Worm (Caenorhabditis elegans) whole organism, L4 larva: ENCODE data around the gene pch-2.
A peak's percentile ranks its signal among the peaks of the same experiment; 100 is the strongest.

ENCODE experiments used
- Y105C5A.15 ChIP-seq: fragments of 200-800 bp; sonication (Bioruptor generic); IDR thresholded peaks from 2 replicates; pipeline ENCODE4 v1.3.6; 2022; ENCODE audit warnings: missing genetic modification characterization, missing compliant biosample characterization
- Y75B8A.6 ChIP-seq: fragments of 200-800 bp; sonication (Bioruptor generic); IDR thresholded peaks from 2 replicates; pipeline ENCODE4 v1.3.6; 2022; ENCODE audit warnings: missing genetic modification reagents, missing genetic modification characterization, missing compliant biosample characterization
- ZK546.5 ChIP-seq, 2 experiments: sonication (generic microtip); optimal IDR thresholded peaks; 2 replicates each; lab custom pipeline; 2017; ENCODE audit warnings: missing biosample characterization in 2 of 2, missing genetic modification characterization in 2 of 2
- aha-1 ChIP-seq: fragments of 150-350 bp; peaks from one replicate; lab custom pipeline; 2014; ENCODE audit warnings: missing biosample characterization, missing genetic modification characterization
- ama-1 ChIP-seq: fragments of 150-350 bp; optimal IDR thresholded peaks from 2 replicates; lab custom pipeline; 2014; ENCODE audit warnings: inconsistent platforms, mixed read lengths
- ceh-28 ChIP-seq: fragments of 150-350 bp; optimal IDR thresholded peaks from 2 replicates; lab custom pipeline; 2014; ENCODE audit warnings: missing biosample characterization, missing genetic modification reagents, missing genetic modification characterization
- ctbp-1 ChIP-seq: fragments of 200-800 bp; sonication (Bioruptor generic); IDR thresholded peaks from 2 replicates; pipeline ENCODE4 v1.3.6; 2022; ENCODE audit warnings: missing genetic modification reagents, missing genetic modification characterization, missing compliant biosample characterization
- daf-12 ChIP-seq: fragments of 150-350 bp; optimal IDR thresholded peaks from 2 replicates; lab custom pipeline; 2014; ENCODE audit warnings: missing biosample characterization, missing genetic modification reagents, missing genetic modification characterization
- daf-16 ChIP-seq, 3 experiments: sonication (generic microtip); optimal IDR thresholded peaks; 2 replicates each; lab custom pipeline; 2016 to 2017; ENCODE audit warnings: missing genetic modification characterization in 3 of 3, missing genetic modification reagents in 3 of 3, mild to moderate bottlenecking in 2 of 3, missing compliant biosample characterization in 2 of 3, missing biosample characterization in 1 of 3, moderate library complexity in 1 of 3
- dmd-6 ChIP-seq: fragments of 200-800 bp; sonication (Bioruptor generic); IDR thresholded peaks from 2 replicates; pipeline ENCODE4 v1.3.6; 2022; ENCODE audit warnings: missing genetic modification reagents, missing genetic modification characterization, missing compliant biosample characterization
- dpl-1 ChIP-seq: fragments of 150-350 bp; optimal IDR thresholded peaks from 2 replicates; lab custom pipeline; 2014; ENCODE audit warnings: missing biosample characterization, missing genetic modification reagents, missing genetic modification characterization
- egl-27 ChIP-seq: sonication (generic microtip); optimal IDR thresholded peaks from 3 replicates; lab custom pipeline; 2017; ENCODE audit warnings: missing biosample characterization, missing genetic modification reagents, missing genetic modification characterization
- fos-1 ChIP-seq: fragments of 150-350 bp; optimal IDR thresholded peaks from 2 replicates; lab custom pipeline; 2014; ENCODE audit warnings: missing biosample characterization, missing genetic modification characterization
- hif-1 ChIP-seq, 2 experiments: sonication (generic microtip); optimal IDR thresholded peaks; 2 replicates each; lab custom pipeline; 2016 to 2017; ENCODE audit warnings: missing compliant biosample characterization in 2 of 2, missing genetic modification characterization in 2 of 2, missing genetic modification reagents in 2 of 2, missing genotype in 2 of 2, mild to moderate bottlenecking in 1 of 2
- hlh-11 ChIP-seq: fragments of 200-800 bp; sonication (Bioruptor generic); optimal IDR thresholded peaks from 2 replicates; lab custom pipeline; 2018; ENCODE audit warnings: mild to moderate bottlenecking, missing genetic modification characterization, missing compliant biosample characterization
- hmg-1.1 ChIP-seq: fragments of 200-800 bp; sonication (Bioruptor generic); IDR thresholded peaks from 2 replicates; pipeline ENCODE4 v1.3.6; 2022; ENCODE audit warnings: missing genetic modification reagents, missing genetic modification characterization, missing compliant biosample characterization
- jun-1 ChIP-seq: fragments of 150-350 bp; optimal IDR thresholded peaks from 2 replicates; lab custom pipeline; 2014; ENCODE audit warnings: missing biosample characterization, missing genetic modification reagents, missing genetic modification characterization
- lin-38 ChIP-seq: fragments of 200-800 bp; sonication (Bioruptor generic); IDR thresholded peaks from 2 replicates; pipeline ENCODE4 v1.3.6; 2022; ENCODE audit warnings: missing genetic modification reagents, missing genetic modification characterization, missing compliant biosample characterization
- lir-3 ChIP-seq: sonication (generic microtip); optimal IDR thresholded peaks from 2 replicates; lab custom pipeline; 2016; ENCODE audit warnings: mild to moderate bottlenecking, missing genetic modification characterization, missing compliant biosample characterization
- lsy-2 ChIP-seq, 2 experiments: fragments of 150-350 bp in 1 of 2; sonication (generic microtip) in 1 of 2; optimal IDR thresholded peaks; 2 replicates each; lab custom pipeline; 2014 to 2017; ENCODE audit warnings: missing biosample characterization in 2 of 2, missing genetic modification characterization in 2 of 2
- mdl-1 ChIP-seq, 2 experiments: fragments of 150-350 bp in 1 of 2; sonication (generic microtip) in 1 of 2; optimal IDR thresholded peaks; 2 replicates each; lab custom pipeline; 2014 to 2017; ENCODE audit warnings: missing biosample characterization in 2 of 2, missing genetic modification characterization in 2 of 2
- mep-1 ChIP-seq: fragments of 150-350 bp; sonication (generic microtip); optimal IDR thresholded peaks from 3 replicates; lab custom pipeline; 2014; ENCODE audit warnings: missing biosample characterization, missing genetic modification characterization
- mes-2 ChIP-seq: sonication (generic microtip); optimal IDR thresholded peaks from 2 replicates; lab custom pipeline; 2016; ENCODE audit warnings: missing genotype, mild to moderate bottlenecking, missing genetic modification characterization, missing compliant biosample characterization; ENCODE audit not compliant: poor library complexity, severe bottlenecking
- mxl-2 ChIP-seq: fragments of 200-800 bp; sonication (Bioruptor generic); conservative IDR thresholded peaks from 2 replicates; pipeline ENCODE4 v1.3.6; 2022; ENCODE audit warnings: missing genetic modification reagents, missing genetic modification characterization, missing compliant biosample characterization
- mxl-3 ChIP-seq: fragments of 200-800 bp; sonication (Bioruptor generic); optimal IDR thresholded peaks from 2 replicates; lab custom pipeline; 2018; ENCODE audit warnings: mild to moderate bottlenecking, missing genetic modification characterization, missing compliant biosample characterization
- nhr-10 ChIP-seq: fragments of 150-350 bp; optimal IDR thresholded peaks from 2 replicates; lab custom pipeline; 2014; ENCODE audit warnings: missing biosample characterization, missing genetic modification characterization
- nhr-102 ChIP-seq: sonication (generic microtip); optimal IDR thresholded peaks from 2 replicates; lab custom pipeline; 2016; ENCODE audit warnings: mild to moderate bottlenecking, missing genetic modification characterization, moderate library complexity, missing compliant biosample characterization
- nhr-11 ChIP-seq: fragments of 150-350 bp; optimal IDR thresholded peaks from 2 replicates; lab custom pipeline; 2014; ENCODE audit warnings: missing biosample characterization, missing genetic modification characterization
- nhr-237 ChIP-seq: sonication (generic microtip); optimal IDR thresholded peaks from 2 replicates; lab custom pipeline; 2017; ENCODE audit warnings: missing biosample characterization, missing genetic modification characterization
- nhr-25 ChIP-seq: sonication (generic microtip); optimal IDR thresholded peaks from 2 replicates; lab custom pipeline; 2017; ENCODE audit warnings: missing genetic modification characterization, mild to moderate bottlenecking, missing compliant biosample characterization, antibody characterized with exemption, moderate library complexity, borderline replicate concordance; ENCODE audit not compliant: insufficient read depth
- pqm-1 ChIP-seq: sonication (generic microtip); optimal IDR thresholded peaks from 2 replicates; lab custom pipeline; 2017; ENCODE audit warnings: missing biosample characterization, missing genetic modification characterization
- sdz-12 ChIP-seq: fragments of 200-800 bp; sonication (Bioruptor generic); optimal IDR thresholded peaks from 2 replicates; lab custom pipeline; 2018; ENCODE audit warnings: mild to moderate bottlenecking, missing genetic modification characterization, missing compliant biosample characterization
- spr-1 ChIP-seq: sonication (generic microtip); optimal IDR thresholded peaks from 2 replicates; lab custom pipeline; 2016; ENCODE audit warnings: mild to moderate bottlenecking, missing genetic modification characterization, missing compliant biosample characterization
- tag-97 ChIP-seq: fragments of 200-800 bp; sonication (Bioruptor generic); IDR thresholded peaks from 2 replicates; pipeline ENCODE4 v1.3.6; 2022; ENCODE audit warnings: missing genetic modification characterization, missing compliant biosample characterization
- unc-130 ChIP-seq: sonication (generic microtip); optimal IDR thresholded peaks from 2 replicates; lab custom pipeline; 2016; ENCODE audit warnings: missing genetic modification reagents, missing genetic modification characterization, missing compliant biosample characterization
- unc-39 ChIP-seq: sonication (generic microtip); optimal IDR thresholded peaks from 2 replicates; lab custom pipeline; 2017; ENCODE audit warnings: missing biosample characterization, missing genetic modification characterization
- zip-2 ChIP-seq: fragments of 150-350 bp; optimal IDR thresholded peaks from 2 replicates; lab custom pipeline; 2014; ENCODE audit warnings: missing biosample characterization, missing genetic modification characterization

The pch-2 gene

ce11 chrII:8136818-8137217 lies 21.3 kb upstream of the pch-2 start, which contains the start of gene ctns-1:
Gene ctns-1, minus strand, starts transcription at chrII:8136918.
- no peak for TF ChIP-seq daf-16 (GFP tag; optimal IDR thresholded peaks at IDR 0.05; lab: Kevin White, UChicago)
- TF ChIP-seq daf-16 (tag; optimal IDR thresholded peaks at IDR 0.05; lab: Kevin White, UChicago) = peak; percentile 54
- no peak for TF ChIP-seq sdz-12 (GFP tag; lab: Kevin White, UChicago)
- no peak for TF ChIP-seq zip-2
- TF ChIP-seq mes-2 (tag; lab: Kevin White, UChicago) = peak; percentile 8
- no peak for TF ChIP-seq ceh-28 (tag; lab: Kevin White, UChicago)
- peak; percentile 10; the same call in 1 of the 2 replicates for TF ChIP-seq lin-38 (GFP tag; lab: Robert Waterston, UW)

ce11 chrII:8137379-8137778 lies 20.8 kb upstream of the pch-2 start:
- TF ChIP-seq Y75B8A.6 (GFP tag; lab: Robert Waterston, UW) (no peak), tag-97 (GFP tag; lab: Robert Waterston, UW) (no peak), lin-38 (GFP tag; lab: Robert Waterston, UW) (peak; percentile 74), nhr-102 (no peak), ctbp-1 (GFP tag; lab: Robert Waterston, UW) (no peak), sdz-12 (GFP tag; lab: Kevin White, UChicago) (no peak), fos-1 (no peak), ZK546.5 (tag; optimal IDR thresholded peaks at IDR 0.05; lab: Kevin White, UChicago) (no peak), ama-1 (lab: Kevin White, UChicago) (no peak), unc-39 (no peak), mxl-2 (GFP tag; lab: Robert Waterston, UW) (no peak), dmd-6 (GFP tag; lab: Robert Waterston, UW) (no peak), dpl-1 (GFP tag; lab: Kevin White, UChicago) (peak; percentile 41), nhr-11 (tag; lab: Kevin White, UChicago) (no peak), aha-1 (peak; percentile 41), mes-2 (tag; lab: Kevin White, UChicago) (peak; percentile 43), nhr-237 (no peak), lsy-2 (tag; optimal IDR thresholded peaks at IDR 0.05; lab: Kevin White, UChicago) (peak in 1 of 2 experiments; percentile 59), lir-3 (tag; lab: Kevin White, UChicago) (no peak), mep-1 (tag; lab: Kevin White, UChicago) (peak; percentile 30), hlh-11 (no peak), jun-1 (tag; lab: Kevin White, UChicago) (no peak), Y105C5A.15 (GFP tag; lab: Robert Waterston, UW) (no peak), hif-1 (tag; optimal IDR thresholded peaks at IDR 0.05; lab: Kevin White, UChicago) (peak in 1 of 2 experiments; percentile 67), spr-1 (tag; lab: Kevin White, UChicago) (no peak), hmg-1.1 (GFP tag; lab: Robert Waterston, UW) (peak; percentile 44; the same call in 1 of the 2 replicates), unc-130 (GFP tag; lab: Kevin White, UChicago) (peak; percentile 32), nhr-25 (tag; lab: Kevin White, UChicago) (no peak), pqm-1 (no peak), egl-27 (tag; lab: Kevin White, UChicago) (no peak), nhr-10 (tag; lab: Kevin White, UChicago) (no peak)

- TF ChIP-seq daf-12 (tag; lab: Kevin White, UChicago) (no peak), mdl-1 (tag; optimal IDR thresholded peaks at IDR 0.05; lab: Kevin White, UChicago) (no peak), mes-2 (tag; lab: Kevin White, UChicago) (peak; percentile 35), lir-3 (tag; lab: Kevin White, UChicago) (no peak), mxl-3 (GFP tag; lab: Kevin White, UChicago) (peak; percentile 7), lin-38 (GFP tag; lab: Robert Waterston, UW) (peak; percentile 48), lsy-2 (tag; optimal IDR thresholded peaks at IDR 0.05; lab: Kevin White, UChicago) (peak in 1 of 2 experiments; percentile 62), egl-27 (tag; lab: Kevin White, UChicago) (no peak), ctbp-1 (GFP tag; lab: Robert Waterston, UW) (0 out of 2 replicates have a peak, but pooled peaks have one; percentile 28)
Observed at ce11 chrII:8138015-8138546, 20.1 kb upstream of the pch-2 start, which contains the start of gene cdc-48.2. Gene cdc-48.2, plus strand, starts transcription at chrII:8138496.
